Fruit fly (Drosophila melanogaster) whole organism, embryonic: ENCODE results near the gene CG34293.

ENCODE experiments used
- Antp ChIP-seq: fragments of 200-800 bp; sonication (Bioruptor generic); optimal IDR thresholded peaks from 3 replicates; lab custom pipeline; 2016; ENCODE audit warnings: missing biosample characterization, missing genetic modification characterization
- CG10147 ChIP-seq: fragments of 200-800 bp; sonication (Bioruptor generic); optimal IDR thresholded peaks from 2 replicates; lab custom pipeline; 2019; ENCODE audit warnings: missing biosample characterization, mild to moderate bottlenecking, missing genetic modification characterization, moderate library complexity
- CG10267 ChIP-seq: fragments of 200-800 bp; sonication (Bioruptor generic); optimal IDR thresholded peaks from 2 replicates; lab custom pipeline; 2018; ENCODE audit warnings: missing biosample characterization, mild to moderate bottlenecking, missing genetic modification characterization, moderate library complexity
- CG11085 ChIP-seq: fragments of 200-800 bp; sonication (Bioruptor generic); IDR thresholded peaks from 2 replicates; pipeline ENCODE4 v1.3.6; 2022; ENCODE audit warnings: missing biosample characterization, missing genetic modification characterization
- CG11560 ChIP-seq: fragments of 200-800 bp; sonication (Bioruptor generic); IDR thresholded peaks from 3 replicates; pipeline ENCODE4 v1.3.6; 2022; ENCODE audit warnings: missing biosample characterization, missing genetic modification characterization
- CG13775 ChIP-seq: fragments of 200-800 bp; sonication (Bioruptor generic); optimal IDR thresholded peaks from 3 replicates; lab custom pipeline; 2017; ENCODE audit warnings: missing biosample characterization, mild to moderate bottlenecking, missing genetic modification characterization
- CG14050 ChIP-seq: fragments of 200-800 bp; sonication (Bioruptor generic); IDR thresholded peaks from 3 replicates; pipeline ENCODE4 v1.3.6; 2022; ENCODE audit warnings: missing biosample characterization, missing genetic modification characterization
- CG15011 ChIP-seq: fragments of 200-800 bp; sonication (Bioruptor generic); optimal IDR thresholded peaks from 3 replicates; lab custom pipeline; 2018; ENCODE audit warnings: missing biosample characterization, mild to moderate bottlenecking, missing genetic modification characterization
- CG17385 ChIP-seq: fragments of 200-800 bp; sonication (Bioruptor generic); optimal IDR thresholded peaks from 3 replicates; lab custom pipeline; 2018; ENCODE audit warnings: missing biosample characterization, mild to moderate bottlenecking, missing genetic modification characterization
- CG17568 ChIP-seq: fragments of 200-800 bp; sonication (Bioruptor generic); optimal IDR thresholded peaks from 2 replicates; lab custom pipeline; 2018; ENCODE audit warnings: missing biosample characterization, mild to moderate bottlenecking, missing genetic modification characterization, moderate library complexity
- CG30431 ChIP-seq: fragments of 200-800 bp; sonication (Bioruptor generic); optimal IDR thresholded peaks from 2 replicates; lab custom pipeline; 2017; ENCODE audit warnings: missing biosample characterization, missing genetic modification characterization
- CG3163 ChIP-seq: fragments of 200-800 bp; sonication (Bioruptor generic); optimal IDR thresholded peaks from 3 replicates; lab custom pipeline; 2016; ENCODE audit warnings: missing biosample characterization, missing genetic modification characterization
- CG4282 ChIP-seq: fragments of 200-800 bp; sonication (Bioruptor generic); optimal IDR thresholded peaks from 2 replicates; lab custom pipeline; 2016; ENCODE audit warnings: missing biosample characterization, missing genetic modification characterization
- CG4328 ChIP-seq: fragments of 200-800 bp; sonication (Bioruptor generic); optimal IDR thresholded peaks from 3 replicates; lab custom pipeline; 2017; ENCODE audit warnings: missing biosample characterization, missing genetic modification reagents, missing genetic modification characterization
- CG5245 ChIP-seq: fragments of 200-800 bp; sonication (Bioruptor generic); optimal IDR thresholded peaks from 3 replicates; lab custom pipeline; 2016; ENCODE audit warnings: missing biosample characterization, missing genetic modification characterization
- CG7987 ChIP-seq: fragments of 200-800 bp; sonication (Bioruptor generic); optimal IDR thresholded peaks from 2 replicates; lab custom pipeline; 2018; ENCODE audit warnings: missing biosample characterization, mild to moderate bottlenecking, missing genetic modification characterization, moderate library complexity
- CG8281 ChIP-seq: fragments of 200-800 bp; sonication (Bioruptor generic); optimal IDR thresholded peaks from 2 replicates; lab custom pipeline; 2018; ENCODE audit warnings: missing biosample characterization, mild to moderate bottlenecking, missing genetic modification characterization, moderate library complexity
- CG9727 ChIP-seq: fragments of 200-800 bp; sonication (Bioruptor generic); optimal IDR thresholded peaks from 3 replicates; lab custom pipeline; 2017; ENCODE audit warnings: missing biosample characterization, mild to moderate bottlenecking, missing genetic modification characterization
- Chrac-16 ChIP-seq: fragments of 200-800 bp; sonication (Bioruptor generic); optimal IDR thresholded peaks from 3 replicates; lab custom pipeline; 2016; ENCODE audit warnings: missing biosample characterization, missing genetic modification characterization
- CkIIα-i1 ChIP-seq: fragments of 200-800 bp; sonication (Bioruptor generic); IDR thresholded peaks from 2 replicates; pipeline ENCODE4 v1.3.6; 2022; ENCODE audit warnings: missing biosample characterization, missing genetic modification characterization
- Dad ChIP-seq: fragments of 200-800 bp; sonication (Bioruptor generic); optimal IDR thresholded peaks from 3 replicates; lab custom pipeline; 2016; ENCODE audit warnings: missing biosample characterization, missing genetic modification characterization
- Dfd ChIP-seq, 2 experiments: fragments of >200 bp; optimal IDR thresholded peaks; 2 replicates each; lab custom pipeline; 2017; ENCODE audit warnings: missing biosample characterization in 2 of 2, missing genetic modification characterization in 2 of 2
- Dip3 ChIP-seq: fragments of 200-800 bp; sonication (Bioruptor generic); optimal IDR thresholded peaks from 3 replicates; lab custom pipeline; 2016; ENCODE audit warnings: missing biosample characterization, missing genetic modification characterization
- E2f2 ChIP-seq: fragments of 200-800 bp; sonication (Bioruptor generic); IDR thresholded peaks from 2 replicates; pipeline ENCODE4 v1.3.6; 2022; ENCODE audit warnings: missing biosample characterization, missing genetic modification characterization
- Fer1 ChIP-seq: fragments of 200-800 bp; sonication (Bioruptor generic); optimal IDR thresholded peaks from 2 replicates; lab custom pipeline; 2017; ENCODE audit warnings: missing biosample characterization, mild to moderate bottlenecking, missing genetic modification characterization
- HLH4C ChIP-seq: fragments of 200-800 bp; sonication (Bioruptor generic); IDR thresholded peaks from 3 replicates; pipeline ENCODE4 v1.3.6; 2022; ENCODE audit warnings: missing biosample characterization, missing genetic modification characterization; ENCODE audit not compliant: partially characterized antibody
- Hr3 ChIP-seq: fragments of 200-800 bp; sonication (Bioruptor generic); optimal IDR thresholded peaks from 3 replicates; lab custom pipeline; 2016; ENCODE audit warnings: missing biosample characterization, missing genetic modification characterization
- MTF-1 ChIP-seq: fragments of 200-800 bp; sonication (Bioruptor generic); optimal IDR thresholded peaks from 2 replicates; lab custom pipeline; 2018; ENCODE audit warnings: missing biosample characterization, mild to moderate bottlenecking, missing genetic modification characterization, borderline replicate concordance
- Nf-YC ChIP-seq: fragments of 200-800 bp; optimal IDR thresholded peaks from 3 replicates; lab custom pipeline; 2019; ENCODE audit warnings: missing biosample characterization, mild to moderate bottlenecking, missing genetic modification characterization, moderate library complexity
- Rfx ChIP-seq: fragments of 200-800 bp; sonication (Bioruptor generic); IDR thresholded peaks from 2 replicates; pipeline ENCODE4 v1.3.6; 2022; ENCODE audit warnings: missing biosample characterization, missing genetic modification characterization
- aop ChIP-seq: fragments of 200-800 bp; sonication (Bioruptor generic); IDR thresholded peaks from 2 replicates; pipeline ENCODE4 v1.3.6; 2022; ENCODE audit warnings: missing biosample characterization, missing genetic modification characterization
- cas ChIP-seq: fragments of 200-800 bp; sonication (Bioruptor generic); IDR thresholded peaks from 2 replicates; pipeline ENCODE4 v1.3.6; 2022; ENCODE audit warnings: missing biosample characterization, missing genetic modification characterization
- dm ChIP-seq: fragments of 200-800 bp; sonication (Bioruptor generic); optimal IDR thresholded peaks from 3 replicates; lab custom pipeline; 2016; ENCODE audit warnings: missing biosample characterization, missing genetic modification characterization
- ewg ChIP-seq: fragments of 200-800 bp; sonication (Bioruptor generic); optimal IDR thresholded peaks from 3 replicates; lab custom pipeline; 2017; ENCODE audit warnings: mild to moderate bottlenecking, missing biosample characterization, missing genetic modification reagents, missing genetic modification characterization
- exex ChIP-seq: fragments of 200-800 bp; sonication (Bioruptor generic); optimal IDR thresholded peaks from 4 replicates; lab custom pipeline; 2018; ENCODE audit warnings: missing biosample characterization, mild to moderate bottlenecking, missing genetic modification characterization, moderate library complexity
- gce ChIP-seq: fragments of 200-800 bp; sonication (Bioruptor generic); IDR thresholded peaks from 3 replicates; pipeline ENCODE4 v1.3.6; 2022; ENCODE audit warnings: missing biosample characterization, missing genetic modification characterization
- gcm ChIP-seq: fragments of 200-800 bp; sonication (Bioruptor generic); optimal IDR thresholded peaks from 2 replicates; lab custom pipeline; 2019; ENCODE audit warnings: missing biosample characterization, mild to moderate bottlenecking, missing genetic modification characterization, moderate library complexity
- gem ChIP-seq: fragments of 200-800 bp; sonication (Bioruptor generic); optimal IDR thresholded peaks from 2 replicates; lab custom pipeline; 2019; ENCODE audit warnings: missing biosample characterization, mild to moderate bottlenecking, missing genetic modification characterization, moderate library complexity
- gt ChIP-seq: fragments of 200-800 bp; sonication (Bioruptor generic); IDR thresholded peaks from 2 replicates; pipeline ENCODE4 v1.3.6; 2022; ENCODE audit warnings: missing biosample characterization, missing genetic modification characterization
- her ChIP-seq: fragments of 200-800 bp; sonication (Bioruptor generic); optimal IDR thresholded peaks from 2 replicates; lab custom pipeline; 2016; ENCODE audit warnings: missing biosample characterization, missing genetic modification characterization
- hkb ChIP-seq, 2 experiments: fragments of 200-800 bp in 1 of 2; fragments of >200 bp in 1 of 2; sonication (Bioruptor generic) in 1 of 2; IDR thresholded peaks in 1 of 2; optimal IDR thresholded peaks in 1 of 2; 2 replicates each; pipeline versions ENCODE4 v1.3.6 to Lab custom; 2017 to 2022; ENCODE audit warnings: missing biosample characterization in 1 of 2, missing genetic modification characterization in 1 of 2
- ind ChIP-seq: fragments of 200-800 bp; sonication (Bioruptor generic); optimal IDR thresholded peaks from 3 replicates; lab custom pipeline; 2016; ENCODE audit warnings: missing biosample characterization, missing genetic modification characterization
- lmd ChIP-seq: fragments of 200-800 bp; sonication (Bioruptor generic); IDR thresholded peaks from 2 replicates; pipeline ENCODE4 v1.3.6; 2022; ENCODE audit warnings: missing biosample characterization, missing genetic modification characterization
- pfk ChIP-seq: fragments of 200-800 bp; sonication (Bioruptor generic); optimal IDR thresholded peaks from 2 replicates; lab custom pipeline; 2018; ENCODE audit warnings: missing biosample characterization, mild to moderate bottlenecking, missing genetic modification characterization, moderate library complexity
- pho ChIP-seq: fragments of 200-800 bp; sonication (Bioruptor generic); optimal IDR thresholded peaks from 2 replicates; lab custom pipeline; 2016; ENCODE audit warnings: missing biosample characterization, missing genetic modification characterization
- pnt ChIP-seq: fragments of 200-800 bp; sonication (Bioruptor generic); optimal IDR thresholded peaks from 3 replicates; lab custom pipeline; 2016; ENCODE audit warnings: missing biosample characterization, missing genetic modification characterization
- pzg ChIP-seq: fragments of 200-800 bp; sonication (Bioruptor generic); optimal IDR thresholded peaks from 3 replicates; lab custom pipeline; 2018; ENCODE audit warnings: missing biosample characterization, mild to moderate bottlenecking, missing genetic modification characterization, moderate library complexity
- row ChIP-seq: fragments of 200-800 bp; sonication (Bioruptor generic); IDR thresholded peaks from 3 replicates; pipeline ENCODE4 v1.3.6; 2022; ENCODE audit warnings: missing biosample characterization, missing genetic modification characterization
- scrt ChIP-seq: fragments of 200-800 bp; sonication (Bioruptor generic); optimal IDR thresholded peaks from 2 replicates; lab custom pipeline; 2018; ENCODE audit warnings: missing biosample characterization, mild to moderate bottlenecking, missing genetic modification characterization, moderate library complexity

The CG34293 gene

DNA sequence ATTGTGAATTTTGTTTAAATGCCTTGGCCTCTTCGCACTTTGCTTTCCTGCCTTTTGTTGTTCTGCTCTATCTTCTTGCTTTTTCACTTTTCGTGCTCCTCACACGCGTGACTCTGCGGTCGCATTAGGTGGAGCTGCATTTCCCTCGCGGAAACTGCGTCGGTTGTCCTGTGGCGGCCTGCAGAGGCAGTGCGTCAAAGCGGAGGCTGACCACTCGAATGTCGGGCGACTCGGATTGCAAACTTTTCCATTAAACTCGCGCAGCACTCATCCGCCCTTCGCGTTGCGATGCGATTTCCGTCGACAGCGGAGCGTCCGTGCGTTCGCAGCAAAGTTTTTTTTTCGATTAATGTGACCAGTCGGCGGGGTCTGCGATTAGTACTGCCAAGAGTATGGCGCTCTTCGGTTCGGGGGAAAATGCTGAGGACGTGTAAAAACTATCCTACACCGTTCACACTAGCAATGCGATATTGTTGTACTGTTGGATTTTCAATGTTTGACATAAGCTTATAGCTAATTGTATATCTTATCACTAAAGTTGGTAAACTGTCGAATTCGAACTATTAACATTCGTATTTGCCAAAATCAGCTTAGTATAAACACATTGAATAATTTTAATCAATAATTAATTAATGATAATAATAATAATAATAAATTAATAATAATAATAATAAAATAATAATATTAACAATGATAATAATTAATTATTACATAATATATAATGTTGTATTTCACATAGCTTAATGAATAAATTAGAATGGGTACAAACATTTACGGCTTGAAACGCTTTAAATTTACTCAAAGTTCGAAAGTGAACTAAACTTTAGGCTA lies 14.5 kb downstream of the CG34293 start, which contains the start of gene CG6051 (continued):
- TF ChIP-seq dm (GFP tag; lab: Kevin White, UChicago), result peak; percentile 52
- peak; percentile 30 for TF ChIP-seq CG9727 (GFP tag; lab: Kevin White, UChicago)
- TF ChIP-seq Dfd (GFP tag; optimal IDR thresholded peaks at IDR 0.05; lab: Kevin White, UChicago), result peak in 1 of 2 experiments; percentile 3
- peak; percentile 39 for TF ChIP-seq gcm
- TF ChIP-seq pfk (GFP tag; lab: Kevin White, UChicago), result peak; percentile 48
- peak; percentile 77 for TF ChIP-seq gem
- TF ChIP-seq CG15011 (GFP tag; lab: Kevin White, UChicago), result no peak
- TF ChIP-seq gt (GFP tag; lab: Robert Waterston, UW), result no peak
- no peak for TF ChIP-seq ewg (GFP tag; lab: Kevin White, UChicago)
- no peak for TF ChIP-seq CG14050 (GFP tag; lab: Robert Waterston, UW)
- peak; percentile 54 for TF ChIP-seq Hr3 (GFP tag; lab: Kevin White, UChicago)
- peak; percentile 43 for TF ChIP-seq Dip3 (GFP tag; lab: Kevin White, UChicago)
- TF ChIP-seq CG4328 (GFP tag; lab: Kevin White, UChicago), result peak; percentile 40
- TF ChIP-seq E2f2, result no peak
- TF ChIP-seq CG17385 (GFP tag; lab: Kevin White, UChicago), result peak; percentile 7
- peak; percentile 31 for TF ChIP-seq CG30431 (GFP tag; lab: Kevin White, UChicago)
- TF ChIP-seq Nf-YC (tag; lab: Kevin White, UChicago), result peak; percentile 62
- TF ChIP-seq scrt (GFP tag; lab: Kevin White, UChicago), result peak; percentile 5
- TF ChIP-seq CG11560 (tag; lab: Robert Waterston, UW), result no peak
- peak; percentile 71 for TF ChIP-seq ind (GFP tag; lab: Kevin White, UChicago)
- TF ChIP-seq CG7987 (GFP tag; lab: Kevin White, UChicago), result peak; percentile 43
- no peak for TF ChIP-seq HLH4C (GFP tag; lab: Robert Waterston, UW)
- TF ChIP-seq CG5245 (GFP tag; lab: Kevin White, UChicago), result no peak
- no peak for TF ChIP-seq CG3163
- TF ChIP-seq Rfx (GFP tag; lab: Robert Waterston, UW), result no peak
- no peak for TF ChIP-seq row (GFP tag; lab: Robert Waterston, UW)
- TF ChIP-seq CkIIα-i1 (GFP tag; lab: Robert Waterston, UW), result no peak
- TF ChIP-seq Fer1 (GFP tag; lab: Kevin White, UChicago), result peak; percentile 70
- peak; percentile 22 for TF ChIP-seq exex (tag; lab: Kevin White, UChicago)
- no peak for TF ChIP-seq hkb (optimal IDR thresholded peaks at IDR 0.05; lab: Kevin White, UChicago)
- no peak for TF ChIP-seq hkb (GFP tag; IDR thresholded peaks at IDR 0.05; lab: Robert Waterston, UW)
- TF ChIP-seq Chrac-16 (GFP tag; lab: Kevin White, UChicago), result peak; percentile 61
- peak; percentile 49 for TF ChIP-seq CG13775 (GFP tag; lab: Kevin White, UChicago)
- no peak for TF ChIP-seq gce (GFP tag; lab: Robert Waterston, UW)
- peak; percentile 15 for TF ChIP-seq Dad (GFP tag; lab: Kevin White, UChicago)
- TF ChIP-seq lmd (GFP tag; lab: Robert Waterston, UW), result no peak
- TF ChIP-seq aop (GFP tag; lab: Robert Waterston, UW), result no peak
- peak; percentile 55 for TF ChIP-seq CG8281
- peak; percentile 23 for TF ChIP-seq pnt
- TF ChIP-seq her (GFP tag; lab: Kevin White, UChicago), result peak; percentile 52
- no peak for TF ChIP-seq CG11085 (GFP tag; lab: Robert Waterston, UW)
- peak; percentile 52 for TF ChIP-seq Antp
- TF ChIP-seq CG10267, result peak; percentile 65
- peak; percentile 53 for TF ChIP-seq pzg (GFP tag; lab: Kevin White, UChicago)
- peak; percentile 31 for TF ChIP-seq CG4282 (GFP tag; lab: Kevin White, UChicago)
- peak; percentile 73 for TF ChIP-seq MTF-1 (GFP tag; lab: Kevin White, UChicago)
- no peak for TF ChIP-seq cas (GFP tag; lab: Robert Waterston, UW)
- no peak for TF ChIP-seq CG10147 (GFP tag; lab: Kevin White, UChicago)
- no peak for TF ChIP-seq pho (GFP tag; lab: Kevin White, UChicago)
- TF ChIP-seq CG17568, result no peak
